Worm (Caenorhabditis elegans): Measurements from ENCODE around the gene T14F9.2.

DNA sequence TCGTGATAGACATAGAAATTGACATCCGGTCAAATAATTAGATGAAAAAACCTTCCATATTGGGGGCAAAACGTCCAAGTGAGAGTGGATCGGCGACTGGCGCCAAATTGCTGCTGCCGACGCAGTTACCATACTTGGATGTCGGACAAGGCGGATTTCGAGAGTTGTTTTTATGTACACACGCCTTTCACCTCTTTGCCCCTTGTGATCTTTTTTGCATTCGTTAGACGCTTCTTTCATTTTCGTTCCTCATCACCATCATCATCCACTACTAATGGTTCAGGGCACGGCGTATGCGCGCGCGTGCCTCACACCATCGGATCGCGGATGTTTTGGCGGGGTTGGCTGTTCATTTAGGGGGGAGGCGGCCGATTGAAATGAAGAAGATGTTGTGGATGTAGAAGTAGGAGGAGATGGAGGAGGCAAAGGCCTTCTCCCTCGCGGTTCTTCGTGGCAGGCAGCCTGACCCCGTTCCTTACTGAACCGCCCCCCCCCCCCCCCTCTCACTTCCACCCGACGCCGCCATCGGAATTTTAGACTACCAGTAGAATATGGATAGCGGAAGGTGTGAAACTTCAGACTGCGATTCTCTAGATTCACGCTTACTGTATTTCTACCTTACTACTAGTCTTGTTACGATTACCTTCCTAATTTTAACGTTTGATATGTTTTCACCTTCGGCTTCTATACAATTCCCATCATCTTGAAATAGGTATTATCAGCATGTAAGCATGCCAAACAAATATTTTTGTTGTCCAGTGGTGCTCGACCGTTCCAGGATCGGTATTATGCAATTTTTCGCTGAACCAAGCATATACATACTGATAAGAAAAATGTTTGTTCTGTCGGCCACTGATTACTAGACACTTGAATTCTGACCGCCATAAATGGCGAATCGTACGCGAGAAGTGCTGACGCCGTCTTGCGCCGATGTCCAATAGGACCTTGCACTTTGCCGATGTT, 20.4 kb upstream of the T14F9.2 start:
- TF ChIP-seq nhr-77 (tag; optimal IDR thresholded peaks at IDR 0.05) (no peak), unc-130 (tag; optimal IDR thresholded peaks at IDR 0.05) (no peak), ces-1 (GFP tag; optimal IDR thresholded peaks at IDR 0.05) (no peak), C04F5.9 (tag; optimal IDR thresholded peaks at IDR 0.05) (no peak), nhr-20 (tag; optimal IDR thresholded peaks at IDR 0.05) (no peak), mab-9 (GFP tag; IDR thresholded peaks at IDR 0.05) (no peak), mep-1 (tag; optimal IDR thresholded peaks at IDR 0.05) (no peak), aha-1 (tag; optimal IDR thresholded peaks at IDR 0.05) (no peak), ceh-82 (tag; optimal IDR thresholded peaks at IDR 0.05) (no peak), lin-39 (tag; optimal IDR thresholded peaks at IDR 0.05) (no peak), pag-3 (tag; optimal IDR thresholded peaks at IDR 0.05; ENCODE audit: borderline replicate concordance, insufficient read depth) (no peak)
